Fruit fly (Drosophila melanogaster) whole organism, embryonic: ENCODE measurements around the gene CG13622.

Experiments used
- Antp ChIP-seq: fragments of 200-800 bp; sonication (Bioruptor generic); optimal IDR thresholded peaks from 3 replicates; lab custom pipeline; 2016; ENCODE audit warnings: missing biosample characterization, missing genetic modification characterization
- Bteb2 ChIP-seq: fragments of 200-800 bp; sonication (Bioruptor generic); optimal IDR thresholded peaks from 2 replicates; lab custom pipeline; 2016; ENCODE audit warnings: missing biosample characterization, missing genetic modification characterization
- CG11560 ChIP-seq: fragments of 200-800 bp; sonication (Bioruptor generic); IDR thresholded peaks from 3 replicates; pipeline ENCODE4 v1.3.6; 2022; ENCODE audit warnings: missing biosample characterization, missing genetic modification characterization
- CG13123 ChIP-seq: fragments of 200-800 bp; sonication (Bioruptor generic); optimal IDR thresholded peaks from 2 replicates; lab custom pipeline; 2016; ENCODE audit warnings: missing biosample characterization, missing genetic modification characterization
- CG14860 ChIP-seq: fragments of 200-800 bp; sonication (Bioruptor generic); IDR thresholded peaks from 3 replicates; pipeline ENCODE4 v1.3.6; 2022; ENCODE audit warnings: missing biosample characterization, missing genetic modification characterization; ENCODE audit not compliant: partially characterized antibody
- CG14965 ChIP-seq: fragments of 200-800 bp; sonication (Bioruptor generic); optimal IDR thresholded peaks from 2 replicates; lab custom pipeline; 2016; ENCODE audit warnings: missing biosample characterization, missing genetic modification characterization, borderline replicate concordance
- CG15479 ChIP-seq: fragments of 200-800 bp; sonication (Bioruptor generic); optimal IDR thresholded peaks from 3 replicates; lab custom pipeline; 2019; ENCODE audit warnings: missing biosample characterization, mild to moderate bottlenecking, missing genetic modification characterization, moderate library complexity
- CG1603 ChIP-seq: fragments of 200-800 bp; sonication (Bioruptor generic); optimal IDR thresholded peaks from 2 replicates; lab custom pipeline; 2019; ENCODE audit warnings: missing biosample characterization, mild to moderate bottlenecking, missing genetic modification characterization, moderate library complexity
- CG18599 ChIP-seq: fragments of 200-800 bp; sonication (Bioruptor generic); optimal IDR thresholded peaks from 3 replicates; lab custom pipeline; 2017; ENCODE audit warnings: missing biosample characterization, missing genetic modification characterization, mild to moderate bottlenecking, moderate library complexity, missing genetic modification reagents
- CG2678 ChIP-seq: fragments of 200-800 bp; sonication (Bioruptor generic); optimal IDR thresholded peaks from 3 replicates; lab custom pipeline; 2019; ENCODE audit warnings: missing biosample characterization, mild to moderate bottlenecking, missing genetic modification characterization, moderate library complexity
- CG2712 ChIP-seq: fragments of 200-800 bp; optimal IDR thresholded peaks from 3 replicates; lab custom pipeline; 2019; ENCODE audit warnings: missing biosample characterization, mild to moderate bottlenecking, missing genetic modification characterization, moderate library complexity
- CG33213 ChIP-seq: fragments of 200-800 bp; sonication (Bioruptor generic); optimal IDR thresholded peaks from 3 replicates; lab custom pipeline; 2016; ENCODE audit warnings: missing biosample characterization, missing genetic modification characterization
- CG5180 ChIP-seq: fragments of 200-800 bp; sonication (Bioruptor generic); optimal IDR thresholded peaks from 3 replicates; lab custom pipeline; 2017; ENCODE audit warnings: missing biosample characterization, missing genetic modification characterization, mild to moderate bottlenecking, moderate library complexity, missing genetic modification reagents
- CG6654 ChIP-seq: fragments of 200-800 bp; sonication (Bioruptor generic); optimal IDR thresholded peaks from 2 replicates; lab custom pipeline; 2017; ENCODE audit warnings: missing biosample characterization, mild to moderate bottlenecking, missing genetic modification characterization
- CG6813 ChIP-seq: fragments of 200-800 bp; sonication (Bioruptor generic); optimal IDR thresholded peaks from 2 replicates; lab custom pipeline; 2017; ENCODE audit warnings: missing biosample characterization, missing genetic modification characterization, mild to moderate bottlenecking, moderate library complexity, missing genetic modification reagents
- CG8281 ChIP-seq: fragments of 200-800 bp; sonication (Bioruptor generic); optimal IDR thresholded peaks from 2 replicates; lab custom pipeline; 2018; ENCODE audit warnings: missing biosample characterization, mild to moderate bottlenecking, missing genetic modification characterization, moderate library complexity
- CG9215 ChIP-seq: fragments of 200-800 bp; sonication (Bioruptor generic); IDR thresholded peaks from 2 replicates; pipeline ENCODE4 v1.3.6; 2022; ENCODE audit warnings: missing biosample characterization, missing genetic modification characterization
- CG9437 ChIP-seq: fragments of 200-800 bp; sonication (Bioruptor generic); optimal IDR thresholded peaks from 2 replicates; lab custom pipeline; 2018; ENCODE audit warnings: missing biosample characterization, mild to moderate bottlenecking, missing genetic modification characterization
- CG9876 ChIP-seq: fragments of 200-800 bp; sonication (Bioruptor generic); optimal IDR thresholded peaks from 2 replicates; lab custom pipeline; 2016; ENCODE audit warnings: missing biosample characterization, missing genetic modification characterization
- Dll ChIP-seq: fragments of 200-800 bp; sonication (Bioruptor generic); IDR thresholded peaks from 4 replicates; pipeline ENCODE4 v1.3.6; 2022; ENCODE audit warnings: missing biosample characterization, missing genetic modification characterization; ENCODE audit not compliant: partially characterized antibody
- Side ChIP-seq: fragments of 200-800 bp; sonication (Bioruptor generic); optimal IDR thresholded peaks from 2 replicates; lab custom pipeline; 2016; ENCODE audit warnings: missing biosample characterization, missing genetic modification characterization
- Sin3A ChIP-seq: fragments of >200 bp; optimal IDR thresholded peaks from 2 replicates; lab custom pipeline; 2018
- Sox102F ChIP-seq: fragments of 200-800 bp; sonication (Bioruptor generic); optimal IDR thresholded peaks from 2 replicates; lab custom pipeline; 2018; ENCODE audit warnings: missing biosample characterization, mild to moderate bottlenecking, missing genetic modification characterization, moderate library complexity
- Sry-β ChIP-seq: fragments of 200-800 bp; sonication (Bioruptor generic); optimal IDR thresholded peaks from 2 replicates; lab custom pipeline; 2018; ENCODE audit warnings: missing biosample characterization, mild to moderate bottlenecking, missing genetic modification characterization, moderate library complexity
- Ssrp ChIP-seq: fragments of 200-800 bp; sonication (Bioruptor generic); optimal IDR thresholded peaks from 2 replicates; lab custom pipeline; 2018; ENCODE audit warnings: missing biosample characterization, mild to moderate bottlenecking, missing genetic modification characterization, moderate library complexity
- Trl ChIP-seq, 3 experiments: fragments of >200 bp in 2 of 3; fragments of 200-800 bp in 1 of 3; sonication (Bioruptor generic) in 1 of 3; optimal IDR thresholded peaks; 2 replicates in 1 of 3; 3 replicates in 2 of 3; lab custom pipeline; 2016 to 2017; ENCODE audit warnings: missing biosample characterization in 1 of 3, missing genetic modification characterization in 1 of 3
- Usf ChIP-seq: fragments of 200-800 bp; sonication (Bioruptor generic); optimal IDR thresholded peaks from 2 replicates; lab custom pipeline; 2017; ENCODE audit warnings: missing genotype, missing biosample characterization, missing genetic modification characterization
- cg ChIP-seq: fragments of 200-800 bp; sonication (Bioruptor generic); optimal IDR thresholded peaks from 3 replicates; lab custom pipeline; 2019; ENCODE audit warnings: missing biosample characterization, mild to moderate bottlenecking, missing genetic modification characterization, moderate library complexity
- chm ChIP-seq: fragments of 200-800 bp; sonication (Bioruptor generic); IDR thresholded peaks from 2 replicates; pipeline ENCODE4 v1.3.6; 2022; ENCODE audit warnings: missing biosample characterization, missing genetic modification characterization
- croc ChIP-seq: fragments of 200-800 bp; sonication (Bioruptor generic); conservative IDR thresholded peaks from 3 replicates; pipeline ENCODE4 v1.3.6; 2022; ENCODE audit warnings: missing biosample characterization, missing genetic modification characterization
- dmrt99B ChIP-seq: fragments of 200-800 bp; sonication (Bioruptor generic); optimal IDR thresholded peaks from 2 replicates; lab custom pipeline; 2018; ENCODE audit warnings: missing biosample characterization, mild to moderate bottlenecking, missing genetic modification characterization, moderate library complexity
- ftz-f1 ChIP-seq: fragments of 200-800 bp; sonication (Bioruptor generic); optimal IDR thresholded peaks from 2 replicates; lab custom pipeline; 2016; ENCODE audit warnings: missing biosample characterization, missing genetic modification characterization
- hbn ChIP-seq: fragments of 200-800 bp; sonication (Bioruptor generic); IDR thresholded peaks from 2 replicates; pipeline ENCODE4 v1.3.6; 2022; ENCODE audit warnings: missing biosample characterization, missing genetic modification characterization; ENCODE audit not compliant: partially characterized antibody
- hkb ChIP-seq, 2 experiments: fragments of 200-800 bp in 1 of 2; fragments of >200 bp in 1 of 2; sonication (Bioruptor generic) in 1 of 2; IDR thresholded peaks in 1 of 2; optimal IDR thresholded peaks in 1 of 2; 2 replicates each; pipeline versions ENCODE4 v1.3.6 to Lab custom; 2017 to 2022; ENCODE audit warnings: missing biosample characterization in 1 of 2, missing genetic modification characterization in 1 of 2
- ken ChIP-seq: fragments of 200-800 bp; sonication (Bioruptor generic); IDR thresholded peaks from 3 replicates; pipeline ENCODE4 v1.3.6; 2022; ENCODE audit warnings: missing biosample characterization, missing genetic modification characterization
- lmd ChIP-seq: fragments of 200-800 bp; sonication (Bioruptor generic); IDR thresholded peaks from 2 replicates; pipeline ENCODE4 v1.3.6; 2022; ENCODE audit warnings: missing biosample characterization, missing genetic modification characterization
- luna ChIP-seq: fragments of 200-800 bp; sonication (Bioruptor generic); optimal IDR thresholded peaks from 2 replicates; lab custom pipeline; 2016; ENCODE audit warnings: missing biosample characterization, missing genetic modification characterization
- onecut ChIP-seq: fragments of 200-800 bp; sonication (Bioruptor generic); IDR thresholded peaks from 2 replicates; pipeline ENCODE4 v1.3.6; 2022; ENCODE audit warnings: missing biosample characterization, missing genetic modification characterization
- org-1 ChIP-seq: fragments of 200-800 bp; sonication (Bioruptor generic); optimal IDR thresholded peaks from 2 replicates; lab custom pipeline; 2017; ENCODE audit warnings: missing biosample characterization, missing genetic modification characterization
- phol ChIP-seq: fragments of 200-800 bp; sonication (Bioruptor generic); optimal IDR thresholded peaks from 3 replicates; lab custom pipeline; 2018; ENCODE audit warnings: missing biosample characterization, mild to moderate bottlenecking, missing genetic modification characterization, moderate library complexity
- pnt ChIP-seq: fragments of 200-800 bp; sonication (Bioruptor generic); optimal IDR thresholded peaks from 3 replicates; lab custom pipeline; 2016; ENCODE audit warnings: missing biosample characterization, missing genetic modification characterization
- sqz ChIP-seq: fragments of 200-800 bp; sonication (Bioruptor generic); optimal IDR thresholded peaks from 3 replicates; lab custom pipeline; 2018; ENCODE audit warnings: missing biosample characterization, mild to moderate bottlenecking, missing genetic modification characterization
- ssp ChIP-seq: fragments of 200-800 bp; sonication (Bioruptor generic); IDR thresholded peaks from 2 replicates; pipeline ENCODE4 v1.3.6; 2022; ENCODE audit warnings: missing biosample characterization, missing genetic modification characterization
- tio ChIP-seq: fragments of 200-800 bp; sonication (Bioruptor generic); optimal IDR thresholded peaks from 2 replicates; lab custom pipeline; 2017; ENCODE audit warnings: missing biosample characterization, missing genetic modification characterization, inconsistent platforms
- tup ChIP-seq: fragments of 200-800 bp; sonication (Bioruptor generic); optimal IDR thresholded peaks from 2 replicates; lab custom pipeline; 2016; ENCODE audit warnings: missing biosample characterization, mild to moderate bottlenecking, missing genetic modification characterization, moderate library complexity
- wek ChIP-seq: fragments of 200-800 bp; sonication (Bioruptor generic); optimal IDR thresholded peaks from 3 replicates; lab custom pipeline; 2018; ENCODE audit warnings: missing biosample characterization, mild to moderate bottlenecking, missing genetic modification characterization, moderate library complexity
- z ChIP-seq: fragments of 200-800 bp; sonication (Bioruptor generic); IDR thresholded peaks from 3 replicates; pipeline ENCODE4 v1.3.6; 2022; ENCODE audit warnings: missing biosample characterization, missing genetic modification characterization
- zf30C ChIP-seq: fragments of 200-800 bp; sonication (Bioruptor generic); optimal IDR thresholded peaks from 3 replicates; lab custom pipeline; 2018; ENCODE audit warnings: missing biosample characterization, mild to moderate bottlenecking, missing genetic modification characterization
- zfh1 ChIP-seq: fragments of 200-800 bp; sonication (Bioruptor generic); IDR thresholded peaks from 3 replicates; pipeline ENCODE4 v1.3.6; 2022; ENCODE audit warnings: missing biosample characterization, missing genetic modification characterization

Gene CG13622

DNA sequence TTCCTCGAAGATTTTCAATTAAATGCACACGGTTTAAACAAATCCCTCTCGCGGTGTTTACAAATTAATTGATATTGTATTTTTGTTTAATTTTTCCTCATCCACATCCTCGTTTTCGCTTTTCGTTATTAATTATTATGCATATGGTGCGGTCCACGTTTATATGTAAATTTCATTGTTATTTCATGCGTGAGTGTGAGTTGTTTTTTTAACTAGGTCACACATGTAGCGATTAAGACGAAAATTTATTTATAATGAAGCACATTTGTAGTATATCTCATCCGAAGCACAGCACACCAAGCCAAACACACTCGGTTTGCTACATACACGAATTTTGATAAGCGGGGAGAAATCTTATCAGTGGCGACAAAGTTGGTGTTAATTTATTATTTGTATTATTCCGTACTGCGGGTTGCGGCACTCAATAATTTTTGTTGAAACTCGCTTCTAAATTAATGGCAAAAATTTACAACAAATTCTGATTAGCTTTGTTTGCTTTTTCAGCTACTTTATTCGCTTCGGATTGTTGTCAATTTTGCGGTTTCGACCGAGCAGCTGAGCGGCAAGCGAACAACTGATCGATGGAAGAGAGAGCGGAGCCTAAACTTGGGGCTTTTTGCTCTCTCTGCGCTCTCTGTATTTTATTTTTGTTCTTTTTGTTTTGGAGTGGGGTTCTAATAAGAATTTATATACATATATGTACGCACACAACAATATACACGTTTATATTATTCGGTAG lies 48.1 kb upstream of the CG13622 start (continued):
- TF ChIP-seq Usf (no peak), Sox102F (no peak), Antp (GFP tag; lab: Kevin White, UChicago) (no peak), cg (GFP tag; lab: Kevin White, UChicago) (peak; percentile 15), CG6813 (GFP tag; lab: Kevin White, UChicago) (no peak), z (GFP tag; lab: Robert Waterston, UW) (no peak), wek (GFP tag; lab: Kevin White, UChicago) (peak; percentile 15), zfh1 (no peak), Bteb2 (GFP tag; lab: Kevin White, UChicago) (no peak), Side (GFP tag; lab: Kevin White, UChicago) (no peak), luna (GFP tag; lab: Kevin White, UChicago) (no peak), CG18599 (GFP tag; lab: Kevin White, UChicago) (no peak), CG1603 (no peak), phol (tag; lab: Kevin White, UChicago) (no peak), CG11560 (tag; lab: Robert Waterston, UW) (no peak), Sin3A (lab: Kevin White, UChicago) (no peak), pnt (no peak), lmd (no peak), Ssrp (tag; lab: Kevin White, UChicago) (no peak), Trl (optimal IDR thresholded peaks at IDR 0.05; lab: Kevin White, UChicago) (peak; percentile 82 to 95), Trl (GFP tag; optimal IDR thresholded peaks at IDR 0.05; lab: Kevin White, UChicago) (no peak), dmrt99B (tag; lab: Kevin White, UChicago) (no peak), CG9437 (GFP tag; lab: Kevin White, UChicago) (no peak), CG14860 (GFP tag; lab: Robert Waterston, UW) (no peak), chm (GFP tag; lab: Robert Waterston, UW) (peak; percentile 27; the same call in 1 of the 2 replicates), hkb (optimal IDR thresholded peaks at IDR 0.05; lab: Kevin White, UChicago) (no peak), hkb (GFP tag; IDR thresholded peaks at IDR 0.05; lab: Robert Waterston, UW) (0 out of 2 replicates have a peak, but pooled peaks have one; percentile 50), Sry-β (GFP tag; lab: Kevin White, UChicago) (no peak), CG15479 (GFP tag; lab: Kevin White, UChicago) (no peak), CG8281 (tag; lab: Kevin White, UChicago) (no peak), CG6654 (GFP tag; lab: Kevin White, UChicago) (no peak), ftz-f1 (GFP tag; lab: Kevin White, UChicago) (peak; percentile 7), ken (no peak), CG13123 (GFP tag; lab: Kevin White, UChicago) (no peak), CG14965 (GFP tag; lab: Kevin White, UChicago) (no peak), CG9215 (GFP tag; lab: Robert Waterston, UW) (no peak), Dll (GFP tag; lab: Robert Waterston, UW) (no peak), sqz (GFP tag; lab: Kevin White, UChicago) (no peak), tup (no peak), ssp (GFP tag; lab: Robert Waterston, UW) (no peak), CG33213 (GFP tag; lab: Kevin White, UChicago) (no peak), CG2712 (no peak), CG5180 (GFP tag; lab: Kevin White, UChicago) (no peak), org-1 (no peak), zf30C (GFP tag; lab: Kevin White, UChicago) (no peak), hbn (GFP tag; lab: Robert Waterston, UW) (no peak), onecut (GFP tag; lab: Robert Waterston, UW) (peak; percentile 59; the same call in 1 of the 2 replicates), tio (GFP tag; lab: Kevin White, UChicago) (no peak), croc (GFP tag; lab: Robert Waterston, UW) (no peak), CG9876 (GFP tag; lab: Kevin White, UChicago) (no peak), CG2678 (tag; lab: Kevin White, UChicago) (no peak)
